Fruit fly (Drosophila melanogaster): ENCODE measurements around the gene CG42450.
A peak's percentile ranks its signal among the peaks of the same experiment; 100 is the strongest.

CG42450 gene

DNA sequence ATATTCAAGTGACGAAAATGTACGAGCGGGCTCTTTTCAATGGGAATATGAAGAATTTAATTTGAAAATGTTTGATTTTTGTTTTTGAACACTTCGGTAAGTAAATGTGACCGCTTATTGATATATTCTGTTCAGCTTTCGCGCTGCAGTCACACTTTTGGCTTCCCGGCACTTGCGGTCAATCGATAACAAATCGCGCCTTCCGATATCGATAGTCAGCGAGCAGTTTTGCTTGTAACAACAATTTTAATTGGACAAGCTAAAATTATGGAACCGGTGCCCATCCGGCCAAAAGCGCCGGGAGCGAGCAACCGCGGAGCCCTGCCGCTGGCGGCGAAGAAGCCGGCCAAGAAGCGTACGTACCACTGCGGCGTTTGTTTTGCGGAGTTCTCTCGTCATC lies 17.3 kb downstream of the CG42450 start, which contains the start of gene CG7101 (continued):
- TF ChIP-seq CG2199 (GFP tag; IDR thresholded peaks at IDR 0.05) = no peak
- no peak for TF ChIP-seq tin (GFP tag; optimal IDR thresholded peaks at IDR 0.05)
- TF ChIP-seq so (GFP tag; IDR thresholded peaks at IDR 0.05) = no peak
- TF ChIP-seq CG10366 (GFP tag; IDR thresholded peaks at IDR 0.05) = no peak
- peak; percentile 47; the same call in 2 of the 3 replicates for TF ChIP-seq Doc3 (GFP tag; IDR thresholded peaks at IDR 0.05; ENCODE audit: partially characterized antibody)
- no peak for TF ChIP-seq CG1832 (GFP tag; optimal IDR thresholded peaks at IDR 0.05)
- TF ChIP-seq Dref (GFP tag; IDR thresholded peaks at IDR 0.05) = peak; percentile 82
- TF ChIP-seq Kr (GFP tag; optimal IDR thresholded peaks at IDR 0.05) = no peak
- TF ChIP-seq pnt (GFP tag; optimal IDR thresholded peaks at IDR 0.05) = no peak
- TF ChIP-seq lmd (GFP tag; IDR thresholded peaks at IDR 0.05) = no peak
- TF ChIP-seq tup (GFP tag; optimal IDR thresholded peaks at IDR 0.05) = no peak
- peak; percentile 27 for TF ChIP-seq CG10267 (tag; optimal IDR thresholded peaks at IDR 0.05)
- no peak for TF ChIP-seq B-H1 (GFP tag; IDR thresholded peaks at IDR 0.05)
- TF ChIP-seq maf-S (GFP tag; optimal IDR thresholded peaks at IDR 0.05) = no peak
- no peak for TF ChIP-seq CG11398 (GFP tag; optimal IDR thresholded peaks at IDR 0.05)
- no peak for TF ChIP-seq fd96Cb (tag; optimal IDR thresholded peaks at IDR 0.05)
- no peak for TF ChIP-seq kay (GFP tag; optimal IDR thresholded peaks at IDR 0.05)
- TF ChIP-seq CG10431 (GFP tag; optimal IDR thresholded peaks at IDR 0.05) = no peak
- TF ChIP-seq Poxn (GFP tag; IDR thresholded peaks at IDR 0.05) = no peak
- no peak for TF ChIP-seq en (GFP tag; optimal IDR thresholded peaks at IDR 0.05)
- TF ChIP-seq MBD-R2 (GFP tag; IDR thresholded peaks at IDR 0.05) = peak; percentile 78
- TF ChIP-seq Meics (GFP tag; optimal IDR thresholded peaks at IDR 0.05) = no peak
- TF ChIP-seq CG2116 (GFP tag; optimal IDR thresholded peaks at IDR 0.05) = peak; percentile 55
- peak; percentile 25 for TF ChIP-seq CG8290 (GFP tag; optimal IDR thresholded peaks at IDR 0.05)
- no peak for TF ChIP-seq CG8290 (tag; optimal IDR thresholded peaks at IDR 0.05)
- no peak for TF ChIP-seq Elba2 (GFP tag; optimal IDR thresholded peaks at IDR 0.05)
- TF ChIP-seq CG17328 (GFP tag; IDR thresholded peaks at IDR 0.05) = no peak
- no peak for TF ChIP-seq Hr3 (GFP tag; optimal IDR thresholded peaks at IDR 0.05)
- no peak for TF ChIP-seq trh (GFP tag; optimal IDR thresholded peaks at IDR 0.05)
- TF ChIP-seq zfh1 (GFP tag; IDR thresholded peaks at IDR 0.05) = no peak
- TF ChIP-seq CG8089 (GFP tag; optimal IDR thresholded peaks at IDR 0.05) = no peak
- TF ChIP-seq stc (GFP tag; IDR thresholded peaks at IDR 0.05) = no peak
- TF ChIP-seq tap (tag; optimal IDR thresholded peaks at IDR 0.05) = no peak
- peak; percentile 62 for TF ChIP-seq CG14860 (GFP tag; IDR thresholded peaks at IDR 0.05; ENCODE audit: partially characterized antibody)
- no peak for TF ChIP-seq pfk (GFP tag; optimal IDR thresholded peaks at IDR 0.05)
- no peak for TF ChIP-seq CG12104 (GFP tag; optimal IDR thresholded peaks at IDR 0.05)
- TF ChIP-seq CG1529 (GFP tag; optimal IDR thresholded peaks at IDR 0.05) = no peak
- TF ChIP-seq CG9876 (GFP tag; optimal IDR thresholded peaks at IDR 0.05) = no peak
- TF ChIP-seq Med (GFP tag) = peak; percentile 62
- TF ChIP-seq row (GFP tag; IDR thresholded peaks at IDR 0.05) = peak; percentile 31; the same call in 1 of the 3 replicates
- TF ChIP-seq CG2129 (GFP tag; IDR thresholded peaks at IDR 0.05; ENCODE audit: partially characterized antibody) = no peak
- TF ChIP-seq Nf-YC (tag; optimal IDR thresholded peaks at IDR 0.05) = no peak
- no peak for TF ChIP-seq CG9609 (GFP tag; optimal IDR thresholded peaks at IDR 0.05)
- TF ChIP-seq CG1233 (GFP tag; optimal IDR thresholded peaks at IDR 0.05) = no peak
- no peak for TF ChIP-seq Ets65A (GFP tag)
- TF ChIP-seq CG4617 (GFP tag; optimal IDR thresholded peaks at IDR 0.05; ENCODE audit: borderline replicate concordance) = no peak
- no peak for TF ChIP-seq CG4730 (GFP tag; IDR thresholded peaks at IDR 0.05)
- TF ChIP-seq Atf3 (GFP tag; optimal IDR thresholded peaks at IDR 0.05) = no peak
- TF ChIP-seq CG34224 (GFP tag; IDR thresholded peaks at IDR 0.05; ENCODE audit: partially characterized antibody) = peak; percentile 73; the same call in 2 of the 3 replicates
- peak; percentile 47 for TF ChIP-seq CG12659 (GFP tag; optimal IDR thresholded peaks at IDR 0.05)
- no peak for TF ChIP-seq Ada2b (GFP tag; IDR thresholded peaks at IDR 0.05)
- no peak for TF ChIP-seq CG12219 (GFP tag; optimal IDR thresholded peaks at IDR 0.05)
- TF ChIP-seq GATAe (GFP tag; conservative IDR thresholded peaks at IDR 0.05) = no peak
